Fruit fly (Drosophila melanogaster) whole organism, embryonic: ENCODE results near the gene CG33543.

ENCODE experiments used
- Adf1 ChIP-seq: fragments of 200-800 bp; sonication (Bioruptor generic); IDR thresholded peaks from 2 replicates; pipeline ENCODE4 v1.3.6; 2022; ENCODE audit warnings: missing biosample characterization, missing genetic modification characterization
- Antp ChIP-seq: fragments of 200-800 bp; sonication (Bioruptor generic); optimal IDR thresholded peaks from 3 replicates; lab custom pipeline; 2016; ENCODE audit warnings: missing biosample characterization, missing genetic modification characterization
- BtbVII ChIP-seq: fragments of 200-800 bp; sonication (Bioruptor generic); optimal IDR thresholded peaks from 3 replicates; lab custom pipeline; 2017; ENCODE audit warnings: missing biosample characterization, mild to moderate bottlenecking, missing genetic modification characterization
- CG11093 ChIP-seq: fragments of 200-800 bp; sonication (Bioruptor generic); IDR thresholded peaks from 3 replicates; pipeline ENCODE4 v1.3.6; 2022; ENCODE audit warnings: missing biosample characterization, missing genetic modification characterization
- CG12236 ChIP-seq: fragments of 200-800 bp; sonication (Bioruptor generic); optimal IDR thresholded peaks from 2 replicates; lab custom pipeline; 2016; ENCODE audit warnings: missing biosample characterization, missing genetic modification characterization
- CG1233 ChIP-seq: fragments of 200-800 bp; sonication (Bioruptor generic); optimal IDR thresholded peaks from 4 replicates; lab custom pipeline; 2018; ENCODE audit warnings: missing biosample characterization, mild to moderate bottlenecking, missing genetic modification characterization
- CG13296 ChIP-seq: fragments of 200-800 bp; sonication (Bioruptor generic); optimal IDR thresholded peaks from 3 replicates; lab custom pipeline; 2018; ENCODE audit warnings: missing biosample characterization, mild to moderate bottlenecking, missing genetic modification characterization
- CG15011 ChIP-seq: fragments of 200-800 bp; sonication (Bioruptor generic); optimal IDR thresholded peaks from 3 replicates; lab custom pipeline; 2018; ENCODE audit warnings: missing biosample characterization, mild to moderate bottlenecking, missing genetic modification characterization
- CG15514 ChIP-seq: fragments of 200-800 bp; sonication (Bioruptor generic); optimal IDR thresholded peaks from 3 replicates; lab custom pipeline; 2017; ENCODE audit warnings: missing biosample characterization, missing genetic modification characterization, mild to moderate bottlenecking, moderate library complexity, missing genetic modification reagents
- CG17385 ChIP-seq: fragments of 200-800 bp; sonication (Bioruptor generic); optimal IDR thresholded peaks from 3 replicates; lab custom pipeline; 2018; ENCODE audit warnings: missing biosample characterization, mild to moderate bottlenecking, missing genetic modification characterization
- CG2116 ChIP-seq: fragments of 200-800 bp; sonication (Bioruptor generic); optimal IDR thresholded peaks from 3 replicates; lab custom pipeline; 2018; ENCODE audit warnings: missing biosample characterization, mild to moderate bottlenecking, missing genetic modification characterization
- CG32767 ChIP-seq: fragments of 200-800 bp; sonication (Bioruptor generic); IDR thresholded peaks from 2 replicates; pipeline ENCODE4 v1.3.6; 2022; ENCODE audit warnings: missing biosample characterization, missing genetic modification characterization
- CG3838 ChIP-seq: fragments of 200-800 bp; sonication (Bioruptor generic); optimal IDR thresholded peaks from 3 replicates; lab custom pipeline; 2016; ENCODE audit warnings: missing biosample characterization, missing genetic modification characterization
- CG4282 ChIP-seq: fragments of 200-800 bp; sonication (Bioruptor generic); optimal IDR thresholded peaks from 2 replicates; lab custom pipeline; 2016; ENCODE audit warnings: missing biosample characterization, missing genetic modification characterization
- CG6175 ChIP-seq: fragments of 200-800 bp; sonication (Bioruptor generic); IDR thresholded peaks from 3 replicates; pipeline ENCODE4 v1.3.6; 2022; ENCODE audit warnings: missing biosample characterization, missing genetic modification characterization
- CG7372 ChIP-seq: fragments of 200-800 bp; sonication (Bioruptor generic); IDR thresholded peaks from 2 replicates; pipeline ENCODE4 v1.3.6; 2022; ENCODE audit warnings: missing biosample characterization, missing genetic modification characterization
- CG7963 ChIP-seq: fragments of 200-800 bp; sonication (Bioruptor generic); IDR thresholded peaks from 3 replicates; pipeline ENCODE4 v1.3.6; 2022; ENCODE audit warnings: missing biosample characterization, missing genetic modification characterization; ENCODE audit not compliant: partially characterized antibody
- CG9609 ChIP-seq: fragments of 200-800 bp; sonication (Bioruptor generic); optimal IDR thresholded peaks from 3 replicates; lab custom pipeline; 2016; ENCODE audit warnings: missing biosample characterization, missing genetic modification characterization
- CrebB ChIP-seq: fragments of 200-800 bp; sonication (Bioruptor generic); optimal IDR thresholded peaks from 3 replicates; lab custom pipeline; 2018; ENCODE audit warnings: missing biosample characterization, mild to moderate bottlenecking, missing genetic modification characterization
- Dfd ChIP-seq, 2 experiments: fragments of >200 bp; optimal IDR thresholded peaks; 2 replicates each; lab custom pipeline; 2017; ENCODE audit warnings: missing biosample characterization in 2 of 2, missing genetic modification characterization in 2 of 2
- Dref ChIP-seq: fragments of 200-800 bp; sonication (Bioruptor generic); IDR thresholded peaks from 2 replicates; pipeline ENCODE4 v1.3.6; 2022; ENCODE audit warnings: missing biosample characterization, missing genetic modification characterization
- HHEX ChIP-seq: fragments of 200-800 bp; sonication (Bioruptor generic); optimal IDR thresholded peaks from 3 replicates; lab custom pipeline; 2017; ENCODE audit warnings: missing biosample characterization, mild to moderate bottlenecking, missing genetic modification characterization, missing genetic modification reagents
- Lpt ChIP-seq: fragments of >200 bp; optimal IDR thresholded peaks from 2 replicates; lab custom pipeline; 2018; ENCODE audit warnings: missing biosample characterization, missing genetic modification characterization
- MBD-R2 ChIP-seq: fragments of 200-800 bp; sonication (Bioruptor generic); IDR thresholded peaks from 2 replicates; pipeline ENCODE4 v1.3.6; 2022; ENCODE audit warnings: missing biosample characterization, missing genetic modification characterization
- Oaz ChIP-seq: fragments of 200-800 bp; sonication (Bioruptor generic); IDR thresholded peaks from 2 replicates; pipeline ENCODE4 v1.3.6; 2022; ENCODE audit warnings: missing biosample characterization, missing genetic modification characterization
- Sin3A ChIP-seq: fragments of >200 bp; optimal IDR thresholded peaks from 2 replicates; lab custom pipeline; 2018
- ab ChIP-seq: fragments of 200-800 bp; sonication (Bioruptor generic); optimal IDR thresholded peaks from 2 replicates; lab custom pipeline; 2016; ENCODE audit warnings: missing biosample characterization, missing genetic modification characterization
- ash1 ChIP-seq: fragments of 200-800 bp; sonication (Bioruptor generic); optimal IDR thresholded peaks from 2 replicates; lab custom pipeline; 2018; ENCODE audit warnings: missing biosample characterization, mild to moderate bottlenecking, missing genetic modification characterization
- az2 ChIP-seq: fragments of 200-800 bp; sonication (Bioruptor generic); optimal IDR thresholded peaks from 3 replicates; lab custom pipeline; 2016; ENCODE audit warnings: missing biosample characterization, missing genetic modification characterization
- bbx ChIP-seq: fragments of 200-800 bp; sonication (Bioruptor generic); IDR thresholded peaks from 2 replicates; pipeline ENCODE4 v1.3.6; 2022; ENCODE audit warnings: missing biosample characterization, missing genetic modification characterization; ENCODE audit not compliant: partially characterized antibody
- bcd ChIP-seq: fragments of 200-800 bp; sonication (Bioruptor generic); optimal IDR thresholded peaks from 2 replicates; lab custom pipeline; 2017; ENCODE audit warnings: missing biosample characterization, mild to moderate bottlenecking, missing genetic modification characterization
- btn ChIP-seq: fragments of 200-800 bp; sonication (Bioruptor generic); optimal IDR thresholded peaks from 2 replicates; lab custom pipeline; 2016; ENCODE audit warnings: missing biosample characterization, missing genetic modification characterization
- crol ChIP-seq: fragments of 200-800 bp; sonication (Bioruptor generic); IDR thresholded peaks from 2 replicates; pipeline ENCODE4 v1.3.6; 2022; ENCODE audit warnings: missing biosample characterization, missing genetic modification characterization
- dmrt99B ChIP-seq: fragments of 200-800 bp; sonication (Bioruptor generic); optimal IDR thresholded peaks from 2 replicates; lab custom pipeline; 2018; ENCODE audit warnings: missing biosample characterization, mild to moderate bottlenecking, missing genetic modification characterization, moderate library complexity
- emc ChIP-seq: fragments of 200-800 bp; sonication (Bioruptor generic); optimal IDR thresholded peaks from 2 replicates; lab custom pipeline; 2016; ENCODE audit warnings: missing biosample characterization, missing genetic modification characterization
- grau ChIP-seq: fragments of 200-800 bp; optimal IDR thresholded peaks from 3 replicates; lab custom pipeline; 2019; ENCODE audit warnings: missing biosample characterization, mild to moderate bottlenecking, missing genetic modification characterization, moderate library complexity
- gro ChIP-seq: fragments of 200-800 bp; sonication (Bioruptor generic); optimal IDR thresholded peaks from 2 replicates; lab custom pipeline; 2016; ENCODE audit warnings: missing biosample characterization, missing genetic modification characterization
- gsb-n ChIP-seq: fragments of 200-800 bp; sonication (Bioruptor generic); optimal IDR thresholded peaks from 3 replicates; lab custom pipeline; 2018; ENCODE audit warnings: missing biosample characterization, mild to moderate bottlenecking, missing genetic modification characterization
- hkb ChIP-seq, 2 experiments: fragments of 200-800 bp in 1 of 2; fragments of >200 bp in 1 of 2; sonication (Bioruptor generic) in 1 of 2; IDR thresholded peaks in 1 of 2; optimal IDR thresholded peaks in 1 of 2; 2 replicates each; pipeline versions ENCODE4 v1.3.6 to Lab custom; 2017 to 2022; ENCODE audit warnings: missing biosample characterization in 1 of 2, missing genetic modification characterization in 1 of 2
- insv ChIP-seq, 2 experiments: fragments of 200-800 bp; sonication (Bioruptor generic); optimal IDR thresholded peaks; 3 replicates each; lab custom pipeline; 2016 to 2018; ENCODE audit warnings: missing biosample characterization in 2 of 2, missing genetic modification characterization in 2 of 2
- pfk ChIP-seq: fragments of 200-800 bp; sonication (Bioruptor generic); optimal IDR thresholded peaks from 2 replicates; lab custom pipeline; 2018; ENCODE audit warnings: missing biosample characterization, mild to moderate bottlenecking, missing genetic modification characterization, moderate library complexity
- pnt ChIP-seq: fragments of 200-800 bp; sonication (Bioruptor generic); optimal IDR thresholded peaks from 3 replicates; lab custom pipeline; 2016; ENCODE audit warnings: missing biosample characterization, missing genetic modification characterization
- rib ChIP-seq: fragments of 200-800 bp; sonication (Bioruptor generic); IDR thresholded peaks from 2 replicates; pipeline ENCODE4 v1.3.6; 2022; ENCODE audit warnings: missing biosample characterization, missing genetic modification characterization
- sc ChIP-seq, 3 experiments: fragments of >200 bp in 2 of 3; fragments of 200-800 bp in 1 of 3; sonication (Bioruptor generic) in 1 of 3; optimal IDR thresholded peaks; 2 replicates in 2 of 3; 3 replicates in 1 of 3; lab custom pipeline; 2017; ENCODE audit warnings: mild to moderate bottlenecking in 1 of 3, missing biosample characterization in 1 of 3, missing genetic modification characterization in 1 of 3, missing genetic modification reagents in 1 of 3
- sd ChIP-seq: fragments of 200-800 bp; sonication (Bioruptor generic); optimal IDR thresholded peaks from 3 replicates; lab custom pipeline; 2018; ENCODE audit warnings: missing biosample characterization, mild to moderate bottlenecking, missing genetic modification characterization, moderate library complexity
- tin ChIP-seq: fragments of 200-800 bp; sonication (Bioruptor generic); optimal IDR thresholded peaks from 3 replicates; lab custom pipeline; 2016; ENCODE audit warnings: missing biosample characterization, missing genetic modification characterization
- wdn ChIP-seq: fragments of 200-800 bp; sonication (Bioruptor generic); IDR thresholded peaks from 2 replicates; pipeline ENCODE4 v1.3.6; 2022; ENCODE audit warnings: missing biosample characterization, missing genetic modification characterization
- wor ChIP-seq: fragments of 200-800 bp; sonication (Bioruptor generic); IDR thresholded peaks from 2 replicates; pipeline ENCODE4 v1.3.6; 2022; ENCODE audit warnings: missing biosample characterization, missing genetic modification characterization
- zen2 ChIP-seq: fragments of 200-800 bp; sonication (Bioruptor generic); IDR thresholded peaks from 3 replicates; pipeline ENCODE4 v1.3.6; 2022; ENCODE audit warnings: missing biosample characterization, missing genetic modification characterization; ENCODE audit not compliant: partially characterized antibody

Gene CG33543

DNA sequence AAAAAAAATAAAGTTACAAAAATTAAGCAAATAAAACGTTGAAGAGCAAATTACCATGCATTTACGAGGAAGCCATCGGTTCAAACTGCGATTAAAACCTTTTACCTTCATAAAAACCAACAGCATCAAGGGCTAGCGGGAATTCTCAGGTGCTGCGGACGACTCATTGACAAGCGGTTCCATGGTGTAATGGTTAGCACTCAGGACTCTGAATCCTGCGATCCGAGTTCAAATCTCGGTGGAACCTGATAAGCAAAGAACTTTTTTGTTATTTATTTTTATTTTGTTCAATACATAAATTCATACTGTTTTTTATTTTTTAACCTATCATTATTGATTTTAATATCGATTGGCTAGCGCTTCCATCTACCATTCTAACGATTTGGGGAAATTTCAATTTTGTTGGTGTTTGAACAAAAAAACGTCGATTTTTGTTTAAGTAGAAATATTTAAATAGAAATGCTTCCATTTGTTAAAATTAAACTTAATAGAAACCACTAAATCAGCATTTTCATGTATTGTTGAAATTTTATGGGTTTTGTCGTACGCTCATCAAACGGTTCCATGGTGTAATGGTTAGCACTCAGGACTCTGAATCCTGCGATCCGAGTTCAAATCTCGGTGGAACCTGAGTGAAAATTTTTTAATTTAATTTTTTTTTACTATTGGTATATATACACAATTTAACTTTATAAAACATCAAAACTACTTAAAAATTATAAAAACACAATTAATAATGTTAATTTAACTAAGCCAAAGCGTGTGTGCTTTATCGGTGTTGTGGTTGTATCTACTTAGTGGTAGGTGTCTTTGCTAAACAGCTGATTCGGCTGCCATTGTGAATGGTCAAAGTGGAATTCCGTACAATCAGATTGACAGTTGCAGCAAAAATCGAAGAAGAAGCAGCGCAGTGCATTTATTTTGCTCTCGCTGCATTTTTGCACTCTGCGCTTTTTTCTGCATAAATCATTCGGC is 3.2 kb upstream of the CG33543 start, which contains the start of gene CG4238:
Gene CG4238 (plus strand): TSS at position 880 of the 975 bp plus-strand sequence.
- no peak for TF ChIP-seq Dfd (GFP tag; optimal IDR thresholded peaks at IDR 0.05; lab: Kevin White, UChicago)
- TF ChIP-seq crol (GFP tag; lab: Robert Waterston, UW) = no peak
- no peak for TF ChIP-seq bcd (GFP tag; lab: Kevin White, UChicago)
- TF ChIP-seq pfk = no peak
- peak; percentile 50 for TF ChIP-seq CG7963 (GFP tag; lab: Robert Waterston, UW)
- no peak for TF ChIP-seq CG3838
- no peak for TF ChIP-seq ash1 (GFP tag; lab: Kevin White, UChicago)
- peak; percentile 46 for TF ChIP-seq Dref (GFP tag; lab: Robert Waterston, UW)
- no peak for TF ChIP-seq dmrt99B (tag; lab: Kevin White, UChicago)
- TF ChIP-seq Adf1 = no peak
- TF ChIP-seq pnt (GFP tag; lab: Kevin White, UChicago) = no peak
- TF ChIP-seq CG15514 (GFP tag; lab: Kevin White, UChicago) = peak; percentile 28
- no peak for TF ChIP-seq ab
- no peak for TF ChIP-seq CG6175
- TF ChIP-seq grau (tag; lab: Kevin White, UChicago) = no peak
- TF ChIP-seq CG15011 (GFP tag; lab: Kevin White, UChicago) = no peak
- TF ChIP-seq sd (tag; lab: Kevin White, UChicago) = peak; percentile 99
- TF ChIP-seq gro (GFP tag; lab: Kevin White, UChicago) = no peak
- TF ChIP-seq emc (GFP tag; lab: Kevin White, UChicago) = no peak
- TF ChIP-seq Oaz (GFP tag; lab: Robert Waterston, UW) = no peak
- TF ChIP-seq wdn (GFP tag; lab: Robert Waterston, UW) = no peak
- TF ChIP-seq zen2 (GFP tag; lab: Robert Waterston, UW) = no peak
- no peak for TF ChIP-seq BtbVII
- peak; percentile 86 for TF ChIP-seq MBD-R2 (GFP tag; lab: Robert Waterston, UW)
- TF ChIP-seq CG17385 (GFP tag; lab: Kevin White, UChicago) = peak; percentile 95
- no peak for TF ChIP-seq HHEX
- TF ChIP-seq Antp = no peak
- no peak for TF ChIP-seq btn
- no peak for TF ChIP-seq wor (GFP tag; lab: Robert Waterston, UW)
- no peak for TF ChIP-seq CG13296 (GFP tag; lab: Kevin White, UChicago)
- no peak for TF ChIP-seq hkb (optimal IDR thresholded peaks at IDR 0.05; lab: Kevin White, UChicago)
- TF ChIP-seq hkb (GFP tag; IDR thresholded peaks at IDR 0.05; lab: Robert Waterston, UW) = no peak
- no peak for TF ChIP-seq Lpt (GFP tag; lab: Kevin White, UChicago)
- no peak for TF ChIP-seq tin (GFP tag; lab: Kevin White, UChicago)
- no peak for TF ChIP-seq CG9609 (GFP tag; lab: Kevin White, UChicago)
- TF ChIP-seq CG7372 (GFP tag; lab: Robert Waterston, UW) = no peak
- peak; percentile 69 for TF ChIP-seq bbx (GFP tag; lab: Robert Waterston, UW)
- TF ChIP-seq CG11093 = no peak
- TF ChIP-seq CG4282 (GFP tag; lab: Kevin White, UChicago) = no peak
- peak in 1 of 2 experiments; percentile 87 for TF ChIP-seq insv (GFP tag; optimal IDR thresholded peaks at IDR 0.05; lab: Kevin White, UChicago)
- no peak for TF ChIP-seq sc (optimal IDR thresholded peaks at IDR 0.05; lab: Kevin White, UChicago)
- no peak for TF ChIP-seq sc (GFP tag; optimal IDR thresholded peaks at IDR 0.05; lab: Kevin White, UChicago)
- peak; percentile 40; the same call in 1 of the 2 replicates for TF ChIP-seq CG32767
- TF ChIP-seq gsb-n (tag; lab: Kevin White, UChicago) = no peak
- TF ChIP-seq az2 (GFP tag; lab: Kevin White, UChicago) = no peak
- no peak for TF ChIP-seq CrebB (tag; lab: Kevin White, UChicago)
- no peak for TF ChIP-seq CG1233 (GFP tag; lab: Kevin White, UChicago)
- no peak for TF ChIP-seq CG12236
- TF ChIP-seq rib (GFP tag; lab: Robert Waterston, UW) = 0 out of 2 replicates have a peak, but pooled peaks have one; percentile 34
- peak; percentile 9 for TF ChIP-seq CG2116
- TF ChIP-seq Sin3A = no peak
